Worm (Caenorhabditis elegans) whole organism, early embryonic: Measurements from ENCODE around the gene D1046.2.

ENCODE experiments used
- aly-1 ChIP-seq: sonication (generic microtip); optimal IDR thresholded peaks from 2 replicates; lab custom pipeline; 2016; ENCODE audit warnings: missing genetic modification characterization, missing compliant biosample characterization
- ceh-13 ChIP-seq: fragments of 200-800 bp; sonication (Bioruptor generic); optimal IDR thresholded peaks from 2 replicates; lab custom pipeline; 2018; ENCODE audit warnings: mild to moderate bottlenecking, missing genetic modification characterization, missing compliant biosample characterization
- hnd-1 ChIP-seq: sonication (generic microtip); optimal IDR thresholded peaks from 2 replicates; lab custom pipeline; 2016; ENCODE audit warnings: missing genetic modification characterization, missing compliant biosample characterization
- tbx-11 ChIP-seq: fragments of 200-800 bp; sonication (Bioruptor generic); IDR thresholded peaks from 2 replicates; pipeline ENCODE4 v1.3.6; 2022; ENCODE audit warnings: missing genetic modification characterization, missing compliant biosample characterization

DNA sequence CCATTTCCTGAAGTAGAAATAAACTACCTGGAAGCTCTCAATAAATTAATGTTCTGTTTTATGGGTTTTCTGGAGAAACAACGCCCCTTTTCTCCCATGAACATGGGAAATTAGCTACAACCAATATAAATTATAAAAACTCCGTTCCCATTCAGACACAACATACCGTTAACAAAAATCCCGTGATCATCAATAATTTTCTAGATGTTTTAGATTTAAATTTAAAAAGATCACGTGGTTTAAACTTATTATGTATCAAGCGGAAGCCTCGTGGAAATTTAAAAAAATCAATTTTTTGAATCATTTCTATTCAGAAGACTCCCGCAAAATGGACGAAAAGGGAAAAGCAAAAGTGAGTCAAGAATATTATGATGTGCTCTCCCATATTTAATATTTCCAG is 40.0 kb upstream of the D1046.2 start, which contains the start of gene C53B4.2:
- TF ChIP-seq aly-1 (tag; lab: Kevin White, UChicago): no peak
- no peak for TF ChIP-seq hnd-1 (tag; lab: Kevin White, UChicago)
- no peak for TF ChIP-seq ceh-13 (GFP tag; lab: Kevin White, UChicago)
- no peak for TF ChIP-seq tbx-11 (GFP tag; lab: Robert Waterston, UW)
